Worm (Caenorhabditis elegans) whole organism, early embryonic: Measurements from ENCODE around the gene C27B7.6.

Experiments
- B0310.2 ChIP-seq: sonication (generic microtip); optimal IDR thresholded peaks from 2 replicates; lab custom pipeline; 2016; ENCODE audit warnings: mild to moderate bottlenecking, missing genetic modification characterization, missing compliant biosample characterization
- F13C5.2 ChIP-seq: sonication (generic microtip); optimal IDR thresholded peaks from 2 replicates; lab custom pipeline; 2017; ENCODE audit warnings: mild to moderate bottlenecking, missing genetic modification characterization, inconsistent platforms, missing compliant biosample characterization
- aly-1 ChIP-seq: sonication (generic microtip); optimal IDR thresholded peaks from 2 replicates; lab custom pipeline; 2016; ENCODE audit warnings: missing genetic modification characterization, missing compliant biosample characterization
- ama-1 ChIP-seq: fragments of 150-350 bp; optimal IDR thresholded peaks from 2 replicates; lab custom pipeline; 2014
- ceh-13 ChIP-seq: fragments of 200-800 bp; sonication (Bioruptor generic); optimal IDR thresholded peaks from 2 replicates; lab custom pipeline; 2018; ENCODE audit warnings: mild to moderate bottlenecking, missing genetic modification characterization, missing compliant biosample characterization
- flt-1 ChIP-seq: fragments of 200-800 bp; sonication (Bioruptor generic); IDR thresholded peaks from 2 replicates; pipeline ENCODE4 v1.3.6; 2022; ENCODE audit warnings: missing genetic modification characterization, missing compliant biosample characterization
- hmbx-1 ChIP-seq: sonication (generic microtip); optimal IDR thresholded peaks from 2 replicates; lab custom pipeline; 2016; ENCODE audit warnings: mild to moderate bottlenecking, missing genetic modification characterization, missing compliant biosample characterization
- hmg-4 ChIP-seq: fragments of 200-800 bp; sonication (Bioruptor generic); optimal IDR thresholded peaks from 2 replicates; lab custom pipeline; 2018; ENCODE audit warnings: mild to moderate bottlenecking, missing genetic modification characterization, missing compliant biosample characterization
- hnd-1 ChIP-seq: sonication (generic microtip); optimal IDR thresholded peaks from 2 replicates; lab custom pipeline; 2016; ENCODE audit warnings: missing genetic modification characterization, missing compliant biosample characterization
- scrt-1 ChIP-seq: fragments of 200-800 bp; sonication (Bioruptor generic); IDR thresholded peaks from 2 replicates; pipeline ENCODE4 v1.3.6; 2022; ENCODE audit warnings: missing genetic modification characterization, missing compliant biosample characterization
- sea-1 ChIP-seq: fragments of 200-800 bp; sonication (Bioruptor generic); conservative IDR thresholded peaks from 2 replicates; pipeline ENCODE4 v1.3.6; 2022; ENCODE audit warnings: missing genetic modification characterization, missing compliant biosample characterization
- tra-4 ChIP-seq: sonication (generic microtip); optimal IDR thresholded peaks from 2 replicates; lab custom pipeline; 2017; ENCODE audit warnings: missing genetic modification characterization, missing compliant biosample characterization

ce11 chrIV:8865343-8865742 is 40.8 kb downstream of the C27B7.6 start, which contains the start of gene C09G9.1:
- no peak for TF ChIP-seq B0310.2 (tag; lab: Kevin White, UChicago)
- TF ChIP-seq hnd-1 (tag; lab: Kevin White, UChicago), result no peak
- TF ChIP-seq ama-1 (lab: Kevin White, UChicago), result no peak
- no peak for TF ChIP-seq sea-1 (GFP tag; lab: Robert Waterston, UW)
- no peak for TF ChIP-seq ceh-13
- TF ChIP-seq scrt-1 (GFP tag; lab: Robert Waterston, UW), result no peak
- TF ChIP-seq tra-4 (tag; lab: Kevin White, UChicago), result no peak
- no peak for TF ChIP-seq hmg-4 (GFP tag; lab: Kevin White, UChicago)
- no peak for TF ChIP-seq flt-1 (GFP tag; lab: Robert Waterston, UW)
- no peak for TF ChIP-seq aly-1 (tag; lab: Kevin White, UChicago)
- TF ChIP-seq F13C5.2 (tag; lab: Kevin White, UChicago), result no peak
- no peak for TF ChIP-seq hmbx-1 (tag; lab: Kevin White, UChicago)
